Worm (Caenorhabditis elegans): ENCODE measurements around the gene ttr-42.

ce11 chrX:2598833-2599279, 21.3 kb downstream of the ttr-42 start:
- TF ChIP-seq ztf-23 (GFP tag; IDR thresholded peaks at IDR 0.05) (no peak), tab-1 (GFP tag; IDR thresholded peaks at IDR 0.05) (0 out of 2 replicates have a peak, but pooled peaks have one; percentile 9)
